Worm (Caenorhabditis elegans) whole organism, L4/young adult: Measurements from ENCODE around the gene F59A1.16.

Source experiments
- W03F9.2 ChIP-seq: fragments of 150-350 bp; optimal IDR thresholded peaks from 2 replicates; lab custom pipeline; 2014; ENCODE audit warnings: missing biosample characterization, missing genetic modification characterization
- dao-5 ChIP-seq: sonication (generic microtip); optimal IDR thresholded peaks from 2 replicates; lab custom pipeline; 2016; ENCODE audit warnings: missing genotype, missing genetic modification characterization, moderate library complexity, missing compliant biosample characterization
- him-1 ChIP-seq: sonication (generic microtip); optimal IDR thresholded peaks from 2 replicates; lab custom pipeline; 2016; ENCODE audit warnings: missing genotype, missing genetic modification reagents, missing genetic modification characterization, missing compliant biosample characterization

The F59A1.16 gene

DNA sequence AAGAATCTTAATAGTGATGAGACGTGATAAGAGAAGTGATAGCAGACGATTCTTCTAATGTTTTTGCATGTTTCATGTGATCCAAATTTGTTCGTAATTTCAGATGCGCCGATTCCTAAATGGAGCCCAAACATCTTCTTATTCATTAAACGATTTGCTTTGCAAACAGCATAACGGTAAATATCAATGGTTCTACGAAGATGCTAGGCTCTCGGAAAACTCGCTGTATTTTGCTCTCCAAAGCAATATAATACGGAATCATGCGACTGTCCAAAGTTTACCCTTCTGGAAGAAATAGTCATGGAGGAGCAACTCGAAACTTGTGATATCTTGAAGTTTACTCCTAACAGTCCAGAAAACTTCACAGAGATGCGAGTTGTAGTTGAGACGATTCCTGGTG is 21.1 kb upstream of the F59A1.16 start, which contains the start of gene W06D12.6:
TSS of gene W06D12.6 (plus strand) at position 301 of the 400 bp plus-strand sequence.
- TF ChIP-seq him-1 (tag; lab: Kevin White, UChicago), result no peak
- no peak for TF ChIP-seq dao-5 (tag; lab: Kevin White, UChicago)
- TF ChIP-seq W03F9.2 (tag; lab: Kevin White, UChicago), result no peak

DNA sequence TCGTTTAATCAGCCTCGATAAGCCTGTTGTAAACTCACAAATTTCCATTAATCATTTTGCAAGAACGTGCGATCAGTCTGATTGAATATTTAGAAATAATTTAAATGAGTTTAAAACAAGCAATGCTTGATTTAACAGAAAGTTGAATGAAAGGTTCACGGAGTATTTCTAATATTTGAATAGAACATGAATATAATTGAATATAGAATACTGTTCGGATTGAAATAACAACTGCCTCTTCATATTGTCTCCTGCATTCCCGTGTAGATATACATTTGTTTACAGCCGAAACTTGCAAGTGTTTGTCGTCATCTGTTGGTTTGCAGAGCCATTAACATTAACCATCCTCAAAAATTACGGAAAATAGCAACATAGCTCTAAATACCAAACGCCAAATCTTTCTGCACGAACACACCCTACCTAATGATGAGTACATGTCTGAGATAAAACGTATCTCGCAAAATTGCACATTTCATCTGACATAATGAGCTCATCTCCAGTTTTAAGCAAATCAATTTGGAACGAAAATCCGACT is 16.0 kb upstream of the F59A1.16 start, which contains the start of the genes Y26G10.5 and srh-32:
TSS of gene Y26G10.5 (minus strand) at position 101 of the 535 bp plus-strand sequence.
TSS of gene srh-32 (plus strand) at position 485 of the 535 bp plus-strand sequence.
- TF ChIP-seq dao-5 (tag; lab: Kevin White, UChicago) (no peak), him-1 (tag; lab: Kevin White, UChicago) (no peak), W03F9.2 (tag; lab: Kevin White, UChicago) (no peak)

ce11 chrV:17699659-17700058 is 14.9 kb upstream of the F59A1.16 start, which contains the start of gene Y26G10.6:
Gene Y26G10.6 (plus strand): TSS chrV:17699959.
- no peak for TF ChIP-seq him-1 (tag; lab: Kevin White, UChicago)
- TF ChIP-seq dao-5 (tag; lab: Kevin White, UChicago), result no peak
- TF ChIP-seq W03F9.2 (tag; lab: Kevin White, UChicago), result no peak

- TF ChIP-seq him-1 (tag; lab: Kevin White, UChicago), result no peak
- TF ChIP-seq W03F9.2 (tag; lab: Kevin White, UChicago), result no peak
These were observed 14.3 kb upstream of the F59A1.16 start, which contains the start of gene Y26G10.4 for ce11 chrV:17699097-17699496. Gene Y26G10.4 (minus strand): TSS chrV:17699197.

- TF ChIP-seq W03F9.2 (tag; lab: Kevin White, UChicago) (no peak), dao-5 (tag; lab: Kevin White, UChicago) (no peak), him-1 (tag; lab: Kevin White, UChicago) (no peak)
These were observed 12.0 kb upstream of the F59A1.16 start, which contains the start of gene spp-29 for ce11 chrV:17696753-17697152. Gene spp-29 (minus strand): TSS chrV:17696853.

- TF ChIP-seq dao-5 (tag; lab: Kevin White, UChicago) (no peak), W03F9.2 (tag; lab: Kevin White, UChicago) (no peak), him-1 (tag; lab: Kevin White, UChicago) (no peak)
These were observed 11.0 kb upstream of the F59A1.16 start, which contains the start of gene Y26G10.1 for ce11 chrV:17695802-17696201. Gene Y26G10.1 (minus strand): TSS chrV:17695902.

ce11 chrV:17694260-17694659 is 9.5 kb upstream of the F59A1.16 start:
- TF ChIP-seq him-1 (tag; lab: Kevin White, UChicago) (no peak), dao-5 (tag; lab: Kevin White, UChicago) (no peak), W03F9.2 (tag; lab: Kevin White, UChicago) (no peak)

- no peak for TF ChIP-seq him-1 (tag; lab: Kevin White, UChicago)
These were observed 6.2 kb upstream of the F59A1.16 start, which contains the start of gene F59A1.13 for ce11 chrV:17690922-17691321. Gene F59A1.13 (minus strand): TSS chrV:17691022.

- TF ChIP-seq W03F9.2 (tag; lab: Kevin White, UChicago) (no peak), him-1 (tag; lab: Kevin White, UChicago) (no peak), dao-5 (tag; lab: Kevin White, UChicago) (no peak)
These were observed 2.1 kb upstream of the F59A1.16 start, which contains the start of gene F59A1.18 for ce11 chrV:17686852-17687251. Gene F59A1.18 (minus strand): TSS chrV:17686952.

DNA sequence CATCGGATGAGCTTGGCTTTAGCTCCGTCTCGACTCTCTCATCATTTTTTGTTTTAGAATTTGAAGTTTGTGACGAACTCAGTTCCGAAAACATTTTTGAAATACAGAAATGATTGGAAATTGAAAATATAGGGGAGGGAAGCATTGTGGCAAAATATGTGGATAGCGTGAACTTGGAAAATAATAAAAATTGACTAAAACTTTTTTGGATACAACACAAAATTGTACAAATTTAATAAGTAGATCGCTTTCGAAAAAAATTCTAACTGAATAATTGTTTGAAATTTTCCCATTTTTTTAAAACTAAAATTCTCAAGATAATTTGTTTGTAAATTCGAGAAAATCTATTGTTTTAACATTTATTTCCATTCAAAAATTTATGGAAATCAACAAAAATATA is 994 bp downstream of the F59A1.16 start, which contains the start of gene F59A1.15:
TSS of gene F59A1.15 (minus strand) at position 101 of the 400 bp plus-strand sequence.
- TF ChIP-seq W03F9.2 (tag; lab: Kevin White, UChicago) (no peak), dao-5 (tag; lab: Kevin White, UChicago) (no peak), him-1 (tag; lab: Kevin White, UChicago) (no peak)

DNA sequence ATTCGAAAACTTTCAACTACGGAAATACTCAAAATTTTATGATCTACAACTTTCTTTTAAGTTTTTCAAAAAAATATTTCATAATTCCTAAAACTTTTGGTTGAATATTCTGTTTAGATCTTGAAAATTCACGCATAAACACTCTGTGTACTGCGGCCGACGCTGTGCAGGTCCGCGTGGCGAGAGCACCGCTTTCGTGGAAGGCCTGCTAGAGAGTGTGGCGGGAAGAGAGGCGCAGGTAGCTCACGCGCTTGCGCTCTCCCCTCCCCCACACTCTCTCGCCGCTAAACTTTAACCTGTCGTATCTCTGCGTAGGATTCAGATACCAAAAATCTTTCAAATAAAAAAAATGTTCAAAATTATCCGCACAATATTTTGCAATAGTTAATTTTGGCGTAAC is 1.5 kb downstream of the F59A1.16 start:
- no peak for TF ChIP-seq W03F9.2 (tag; lab: Kevin White, UChicago)
- TF ChIP-seq him-1 (tag; lab: Kevin White, UChicago), result no peak
- TF ChIP-seq dao-5 (tag; lab: Kevin White, UChicago), result no peak

DNA sequence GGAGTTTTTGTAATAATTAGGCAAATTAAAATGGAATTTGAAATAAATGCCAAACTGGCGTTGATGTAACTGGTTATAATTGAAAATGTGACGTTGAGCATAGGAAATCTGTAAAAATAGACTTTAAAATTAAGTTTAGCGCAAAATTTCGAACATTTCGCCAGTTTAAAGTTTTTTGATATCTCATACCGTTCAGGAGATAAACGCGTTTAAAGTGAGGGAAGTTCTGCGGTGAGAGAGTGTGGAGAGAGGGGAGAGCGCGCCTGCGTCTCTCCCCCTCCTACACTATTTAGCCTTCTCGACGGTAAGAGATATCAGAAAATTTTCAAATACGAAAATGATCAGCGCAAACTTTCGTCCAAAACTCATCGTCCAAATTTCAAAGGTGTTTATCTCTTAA is 8.2 kb downstream of the F59A1.16 start, which contains the start of gene str-92:
TSS of gene str-92 (minus strand) at position 101 of the 400 bp plus-strand sequence.
- TF ChIP-seq W03F9.2 (tag; lab: Kevin White, UChicago), result no peak
- TF ChIP-seq dao-5 (tag; lab: Kevin White, UChicago), result no peak
- no peak for TF ChIP-seq him-1 (tag; lab: Kevin White, UChicago)

ce11 chrV:17673343-17673742 is 11.4 kb downstream of the F59A1.16 start, which contains the start of gene str-93:
Gene str-93 (minus strand): TSS chrV:17673443.
- no peak for TF ChIP-seq him-1 (tag; lab: Kevin White, UChicago)
- TF ChIP-seq dao-5 (tag; lab: Kevin White, UChicago), result no peak
- TF ChIP-seq W03F9.2 (tag; lab: Kevin White, UChicago), result no peak

DNA sequence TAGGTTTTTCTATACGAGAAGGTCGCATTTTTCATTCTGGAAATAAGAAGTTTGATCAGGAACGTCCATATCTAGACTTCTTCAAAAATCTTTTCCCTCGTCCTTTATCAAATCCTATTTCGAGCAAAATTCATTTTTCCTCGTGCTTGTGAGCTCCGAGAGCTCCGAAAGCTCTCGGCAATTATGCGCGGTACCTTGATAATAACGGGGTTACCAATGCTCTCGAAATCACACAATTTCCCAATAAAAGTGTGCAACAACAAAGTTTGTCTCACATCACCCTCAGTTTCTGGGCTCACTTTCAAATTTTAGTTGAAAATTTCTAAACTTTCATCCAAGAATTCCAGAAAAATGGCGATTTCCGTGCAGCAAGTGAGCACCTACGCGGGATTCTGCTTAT is 16.2 kb downstream of the F59A1.16 start, which contains the start of gene str-89:
TSS of gene str-89 (plus strand) at position 301 of the 400 bp plus-strand sequence.
- TF ChIP-seq W03F9.2 (tag; lab: Kevin White, UChicago), result no peak
- TF ChIP-seq him-1 (tag; lab: Kevin White, UChicago), result no peak
- no peak for TF ChIP-seq dao-5 (tag; lab: Kevin White, UChicago)
